Fruit fly (Drosophila melanogaster) whole organism, embryonic: Measurements from ENCODE around the gene CG5515.

ENCODE experiments used
- Adf1 ChIP-seq: fragments of 200-800 bp; sonication (Bioruptor generic); IDR thresholded peaks from 2 replicates; pipeline ENCODE4 v1.3.6; 2022; ENCODE audit warnings: missing biosample characterization, missing genetic modification characterization
- Bgb ChIP-seq: fragments of 200-800 bp; sonication (Bioruptor generic); IDR thresholded peaks from 2 replicates; pipeline ENCODE4 v1.3.6; 2022; ENCODE audit warnings: missing biosample characterization, missing genetic modification characterization; ENCODE audit not compliant: partially characterized antibody
- CG10654 ChIP-seq: fragments of 200-800 bp; sonication (Bioruptor generic); optimal IDR thresholded peaks from 2 replicates; lab custom pipeline; 2016; ENCODE audit warnings: missing biosample characterization, missing genetic modification characterization
- CG13894 ChIP-seq: fragments of 200-800 bp; sonication (Bioruptor generic); optimal IDR thresholded peaks from 3 replicates; lab custom pipeline; 2018; ENCODE audit warnings: missing biosample characterization, mild to moderate bottlenecking, missing genetic modification characterization, moderate library complexity
- CG16779 ChIP-seq: fragments of 200-800 bp; sonication (Bioruptor generic); IDR thresholded peaks from 2 replicates; pipeline ENCODE4 v1.3.6; 2022; ENCODE audit warnings: missing biosample characterization, missing genetic modification characterization
- CG16863 ChIP-seq: fragments of 200-800 bp; sonication (Bioruptor generic); optimal IDR thresholded peaks from 3 replicates; lab custom pipeline; 2016; ENCODE audit warnings: missing biosample characterization, missing genetic modification characterization
- CG17328 ChIP-seq: fragments of 200-800 bp; sonication (Bioruptor generic); IDR thresholded peaks from 2 replicates; pipeline ENCODE4 v1.3.6; 2022; ENCODE audit warnings: missing biosample characterization, missing genetic modification characterization
- CG17612 ChIP-seq: fragments of 200-800 bp; sonication (Bioruptor generic); IDR thresholded peaks from 2 replicates; pipeline ENCODE4 v1.3.6; 2022; ENCODE audit warnings: missing biosample characterization, missing genetic modification characterization
- CG18764 ChIP-seq: fragments of 200-800 bp; sonication (Bioruptor generic); optimal IDR thresholded peaks from 3 replicates; lab custom pipeline; 2016; ENCODE audit warnings: missing biosample characterization, missing genetic modification characterization
- CG3065 ChIP-seq: fragments of 200-800 bp; sonication (Bioruptor generic); optimal IDR thresholded peaks from 2 replicates; lab custom pipeline; 2016; ENCODE audit warnings: missing biosample characterization, missing genetic modification characterization
- CG32532 ChIP-seq: fragments of 200-800 bp; sonication (Bioruptor generic); IDR thresholded peaks from 2 replicates; pipeline ENCODE4 v1.3.6; 2022; ENCODE audit warnings: missing biosample characterization, missing genetic modification characterization
- CG34224 ChIP-seq: fragments of 200-800 bp; sonication (Bioruptor generic); IDR thresholded peaks from 3 replicates; pipeline ENCODE4 v1.3.6; 2022; ENCODE audit warnings: missing biosample characterization, missing genetic modification characterization; ENCODE audit not compliant: partially characterized antibody
- CG43689 ChIP-seq: fragments of 200-800 bp; sonication (Bioruptor generic); IDR thresholded peaks from 2 replicates; pipeline ENCODE4 v1.3.6; 2022; ENCODE audit warnings: missing biosample characterization, missing genetic modification characterization
- CrebB ChIP-seq: fragments of 200-800 bp; sonication (Bioruptor generic); optimal IDR thresholded peaks from 3 replicates; lab custom pipeline; 2018; ENCODE audit warnings: missing biosample characterization, mild to moderate bottlenecking, missing genetic modification characterization
- Eip74EF ChIP-seq, 2 experiments: fragments of 200-800 bp in 1 of 2; fragments of >200 bp in 1 of 2; sonication (Bioruptor generic) in 1 of 2; optimal IDR thresholded peaks; 2 replicates each; lab custom pipeline; 2017 to 2019; ENCODE audit warnings: missing biosample characterization in 2 of 2, missing genetic modification characterization in 2 of 2, mild to moderate bottlenecking in 1 of 2, moderate library complexity in 1 of 2
- Ets65A ChIP-seq: fragments of 200-800 bp; sonication (Bioruptor generic); peaks from one replicate; lab custom pipeline; 2016; ENCODE audit warnings: missing biosample characterization, missing genetic modification characterization
- Fer2 ChIP-seq: fragments of 200-800 bp; sonication (Bioruptor generic); optimal IDR thresholded peaks from 2 replicates; lab custom pipeline; 2018; ENCODE audit warnings: missing biosample characterization, mild to moderate bottlenecking, missing genetic modification characterization, moderate library complexity
- HLH3B ChIP-seq: fragments of 200-800 bp; sonication (Bioruptor generic); IDR thresholded peaks from 2 replicates; pipeline ENCODE4 v1.3.6; 2022; ENCODE audit warnings: missing biosample characterization, missing genetic modification characterization
- HLH54F ChIP-seq: fragments of 200-800 bp; sonication (Bioruptor generic); optimal IDR thresholded peaks from 3 replicates; lab custom pipeline; 2016; ENCODE audit warnings: missing biosample characterization, missing genetic modification characterization
- Hand ChIP-seq: fragments of 200-800 bp; sonication (Bioruptor generic); optimal IDR thresholded peaks from 2 replicates; lab custom pipeline; 2017; ENCODE audit warnings: mild to moderate bottlenecking, missing biosample characterization, missing genetic modification reagents, missing genetic modification characterization
- Kr ChIP-seq: fragments of 200-800 bp; sonication (Bioruptor generic); optimal IDR thresholded peaks from 2 replicates; lab custom pipeline; 2017; ENCODE audit warnings: missing biosample characterization, mild to moderate bottlenecking, missing genetic modification characterization
- MBD-R2 ChIP-seq: fragments of 200-800 bp; sonication (Bioruptor generic); IDR thresholded peaks from 2 replicates; pipeline ENCODE4 v1.3.6; 2022; ENCODE audit warnings: missing biosample characterization, missing genetic modification characterization
- MESR4 ChIP-seq: fragments of 200-800 bp; sonication (Bioruptor generic); optimal IDR thresholded peaks from 2 replicates; lab custom pipeline; 2018; ENCODE audit warnings: missing biosample characterization, mild to moderate bottlenecking, missing genetic modification characterization, moderate library complexity
- PHDP ChIP-seq: fragments of 200-800 bp; sonication (Bioruptor generic); optimal IDR thresholded peaks from 3 replicates; lab custom pipeline; 2018; ENCODE audit warnings: missing biosample characterization, mild to moderate bottlenecking, missing genetic modification characterization, moderate library complexity
- Poxn ChIP-seq: fragments of 200-800 bp; sonication (Bioruptor generic); IDR thresholded peaks from 2 replicates; pipeline ENCODE4 v1.3.6; 2022; ENCODE audit warnings: missing biosample characterization, missing genetic modification characterization
- Sry-β ChIP-seq: fragments of 200-800 bp; sonication (Bioruptor generic); optimal IDR thresholded peaks from 2 replicates; lab custom pipeline; 2018; ENCODE audit warnings: missing biosample characterization, mild to moderate bottlenecking, missing genetic modification characterization, moderate library complexity
- Tbp ChIP-seq: fragments of >200 bp; optimal IDR thresholded peaks from 2 replicates; lab custom pipeline; 2018; ENCODE audit warnings: missing biosample characterization, missing genetic modification characterization
- Xbp1 ChIP-seq: fragments of 200-800 bp; sonication (Bioruptor generic); optimal IDR thresholded peaks from 3 replicates; lab custom pipeline; 2016; ENCODE audit warnings: missing biosample characterization, mild to moderate bottlenecking, missing genetic modification characterization
- Xrp1 ChIP-seq: fragments of 200-800 bp; sonication (Bioruptor generic); IDR thresholded peaks from 2 replicates; pipeline ENCODE4 v1.3.6; 2022; ENCODE audit warnings: missing biosample characterization, missing genetic modification characterization
- ab ChIP-seq: fragments of 200-800 bp; sonication (Bioruptor generic); optimal IDR thresholded peaks from 2 replicates; lab custom pipeline; 2016; ENCODE audit warnings: missing biosample characterization, missing genetic modification characterization
- ase ChIP-seq: fragments of 200-800 bp; sonication (Bioruptor generic); IDR thresholded peaks from 3 replicates; pipeline ENCODE4 v1.3.6; 2022; ENCODE audit warnings: missing biosample characterization, missing genetic modification characterization
- ash1 ChIP-seq: fragments of 200-800 bp; sonication (Bioruptor generic); optimal IDR thresholded peaks from 2 replicates; lab custom pipeline; 2018; ENCODE audit warnings: missing biosample characterization, mild to moderate bottlenecking, missing genetic modification characterization
- ato ChIP-seq: fragments of 200-800 bp; sonication (Bioruptor generic); IDR thresholded peaks from 2 replicates; pipeline ENCODE4 v1.3.6; 2022; ENCODE audit warnings: missing biosample characterization, missing genetic modification characterization; ENCODE audit not compliant: partially characterized antibody
- chn ChIP-seq: fragments of 200-800 bp; sonication (Bioruptor generic); optimal IDR thresholded peaks from 2 replicates; lab custom pipeline; 2016; ENCODE audit warnings: missing biosample characterization, missing genetic modification characterization
- corto ChIP-seq: fragments of 200-800 bp; sonication (Bioruptor generic); optimal IDR thresholded peaks from 2 replicates; lab custom pipeline; 2016; ENCODE audit warnings: missing biosample characterization, mild to moderate bottlenecking, missing genetic modification characterization, moderate library complexity
- crc ChIP-seq: fragments of 200-800 bp; sonication (Bioruptor generic); optimal IDR thresholded peaks from 2 replicates; lab custom pipeline; 2016; ENCODE audit warnings: missing biosample characterization, missing genetic modification characterization
- dysf ChIP-seq: fragments of 200-800 bp; sonication (Bioruptor generic); IDR thresholded peaks from 3 replicates; pipeline ENCODE4 v1.3.6; 2022; ENCODE audit warnings: missing biosample characterization, missing genetic modification characterization
- emc ChIP-seq: fragments of 200-800 bp; sonication (Bioruptor generic); optimal IDR thresholded peaks from 2 replicates; lab custom pipeline; 2016; ENCODE audit warnings: missing biosample characterization, missing genetic modification characterization
- lab ChIP-seq: fragments of 200-800 bp; sonication (Bioruptor generic); optimal IDR thresholded peaks from 3 replicates; lab custom pipeline; 2017; ENCODE audit warnings: missing biosample characterization, missing genetic modification characterization, mild to moderate bottlenecking, moderate library complexity, missing genetic modification reagents
- luna ChIP-seq: fragments of 200-800 bp; sonication (Bioruptor generic); optimal IDR thresholded peaks from 2 replicates; lab custom pipeline; 2016; ENCODE audit warnings: missing biosample characterization, missing genetic modification characterization
- nerfin-2 ChIP-seq: fragments of 200-800 bp; sonication (Bioruptor generic); IDR thresholded peaks from 2 replicates; pipeline ENCODE4 v1.3.6; 2022; ENCODE audit warnings: missing biosample characterization, missing genetic modification characterization; ENCODE audit not compliant: partially characterized antibody
- nom ChIP-seq: fragments of 200-800 bp; sonication (Bioruptor generic); optimal IDR thresholded peaks from 2 replicates; lab custom pipeline; 2017; ENCODE audit warnings: missing biosample characterization, missing genetic modification characterization, mild to moderate bottlenecking, moderate library complexity, missing genetic modification reagents
- otp ChIP-seq: fragments of 200-800 bp; sonication (Bioruptor generic); IDR thresholded peaks from 3 replicates; pipeline ENCODE4, ENCODE4 v1.3.6; 2022; ENCODE audit warnings: missing biosample characterization, missing genetic modification characterization
- pfk ChIP-seq: fragments of 200-800 bp; sonication (Bioruptor generic); optimal IDR thresholded peaks from 2 replicates; lab custom pipeline; 2018; ENCODE audit warnings: missing biosample characterization, mild to moderate bottlenecking, missing genetic modification characterization, moderate library complexity
- pita ChIP-seq: fragments of 200-800 bp; sonication (Bioruptor generic); optimal IDR thresholded peaks from 2 replicates; lab custom pipeline; 2017; ENCODE audit warnings: missing biosample characterization, mild to moderate bottlenecking, missing genetic modification characterization
- row ChIP-seq: fragments of 200-800 bp; sonication (Bioruptor generic); IDR thresholded peaks from 3 replicates; pipeline ENCODE4 v1.3.6; 2022; ENCODE audit warnings: missing biosample characterization, missing genetic modification characterization
- seq ChIP-seq: fragments of 200-800 bp; sonication (Bioruptor generic); IDR thresholded peaks from 2 replicates; pipeline ENCODE4 v1.3.6; 2022; ENCODE audit warnings: missing biosample characterization, missing genetic modification characterization
- tll ChIP-seq, 2 experiments: fragments of 200-800 bp in 1 of 2; fragments of >200 bp in 1 of 2; sonication (Bioruptor generic) in 1 of 2; optimal IDR thresholded peaks; 2 replicates each; lab custom pipeline; 2017 to 2019; ENCODE audit warnings: missing biosample characterization in 2 of 2, missing genetic modification characterization in 2 of 2, mild to moderate bottlenecking in 1 of 2, moderate library complexity in 1 of 2
- zfh1 ChIP-seq: fragments of 200-800 bp; sonication (Bioruptor generic); IDR thresholded peaks from 3 replicates; pipeline ENCODE4 v1.3.6; 2022; ENCODE audit warnings: missing biosample characterization, missing genetic modification characterization

The CG5515 gene

dm6 chr3R:24161173-24161811, 27.4 kb downstream of the CG5515 start, which contains the start of the genes Myo95E and TBC1d7 (continued):
- TF ChIP-seq Fer2 (tag; lab: Kevin White, UChicago), result peak; percentile 73
- peak; percentile 85 for TF ChIP-seq otp (GFP tag; lab: Robert Waterston, UW)
- TF ChIP-seq MESR4, result peak; percentile 29
- no peak for TF ChIP-seq nerfin-2
- TF ChIP-seq CG43689 (GFP tag; lab: Robert Waterston, UW), result peak; percentile 87
- TF ChIP-seq Eip74EF (GFP tag; optimal IDR thresholded peaks at IDR 0.05; lab: Kevin White, UChicago), result no peak
- peak; percentile 71; the same call in 2 of the 3 replicates for TF ChIP-seq CG34224
- no peak for TF ChIP-seq tll (GFP tag; optimal IDR thresholded peaks at IDR 0.05; lab: Kevin White, UChicago)
- TF ChIP-seq HLH54F (GFP tag; lab: Kevin White, UChicago), result peak; percentile 33
- peak; percentile 50 for TF ChIP-seq emc (GFP tag; lab: Kevin White, UChicago)
- TF ChIP-seq Sry-β (GFP tag; lab: Kevin White, UChicago), result peak; percentile 64
- TF ChIP-seq Tbp (GFP tag; lab: Kevin White, UChicago), result no peak
- no peak for TF ChIP-seq luna (GFP tag; lab: Kevin White, UChicago)
- peak; percentile 70 for TF ChIP-seq chn (GFP tag; lab: Kevin White, UChicago)
- TF ChIP-seq CG16779, result 0 out of 2 replicates have a peak, but pooled peaks have one; percentile 46
- no peak; the same call in 1 of the 2 replicates for TF ChIP-seq Poxn (GFP tag; lab: Robert Waterston, UW)
- peak; percentile 99 for TF ChIP-seq row (GFP tag; lab: Robert Waterston, UW)
- TF ChIP-seq ase, result peak; percentile 75
- peak; percentile 65; the same call in 1 of the 2 replicates for TF ChIP-seq CG17612 (GFP tag; lab: Robert Waterston, UW)
- TF ChIP-seq ato (GFP tag; lab: Robert Waterston, UW), result no peak
- TF ChIP-seq seq, result peak; percentile 79
- TF ChIP-seq Kr, result no peak
- TF ChIP-seq CG16863, result peak; percentile 6
- TF ChIP-seq pita (GFP tag; lab: Kevin White, UChicago), result no peak
- peak; percentile 79 for TF ChIP-seq CG17328 (GFP tag; lab: Robert Waterston, UW)
- peak; percentile 90 for TF ChIP-seq PHDP (tag; lab: Kevin White, UChicago)
- TF ChIP-seq corto (GFP tag; lab: Kevin White, UChicago), result peak; percentile 35
- TF ChIP-seq Xbp1, result peak; percentile 89
- TF ChIP-seq Adf1 (GFP tag; lab: Robert Waterston, UW), result peak; percentile 65; the same call in 1 of the 2 replicates
- peak; percentile 4 for TF ChIP-seq ab (GFP tag; lab: Kevin White, UChicago)
- peak; percentile 73 for TF ChIP-seq CG10654
- peak; percentile 93 for TF ChIP-seq MBD-R2 (GFP tag; lab: Robert Waterston, UW)
- TF ChIP-seq CG3065 (GFP tag; lab: Kevin White, UChicago), result peak; percentile 26
- TF ChIP-seq Xrp1, result peak; percentile 96
- TF ChIP-seq nom (GFP tag; lab: Kevin White, UChicago), result peak; percentile 48
- TF ChIP-seq CG13894 (tag; lab: Kevin White, UChicago), result no peak
- TF ChIP-seq lab, result no peak
- TF ChIP-seq Ets65A (GFP tag; lab: Kevin White, UChicago), result peak; percentile 77
- peak; percentile 93 for TF ChIP-seq zfh1 (GFP tag; lab: Robert Waterston, UW)
- TF ChIP-seq pfk (GFP tag; lab: Kevin White, UChicago), result no peak
- TF ChIP-seq CrebB (tag; lab: Kevin White, UChicago), result peak; percentile 60
- TF ChIP-seq dysf, result peak; percentile 95
- peak; percentile 60 for TF ChIP-seq Hand (GFP tag; lab: Kevin White, UChicago)
- no peak for TF ChIP-seq ash1
- TF ChIP-seq Bgb, result peak; percentile 45; the same call in 1 of the 2 replicates
- TF ChIP-seq CG18764 (GFP tag; lab: Kevin White, UChicago), result peak; percentile 83
- TF ChIP-seq HLH3B (GFP tag; lab: Robert Waterston, UW), result peak; percentile 91
- peak; percentile 92 for TF ChIP-seq CG32532 (GFP tag; lab: Robert Waterston, UW)
- TF ChIP-seq crc (GFP tag; lab: Kevin White, UChicago), result no peak
